Worm (Caenorhabditis elegans): ENCODE measurements around the gene smc-6.

The smc-6 gene

DNA sequence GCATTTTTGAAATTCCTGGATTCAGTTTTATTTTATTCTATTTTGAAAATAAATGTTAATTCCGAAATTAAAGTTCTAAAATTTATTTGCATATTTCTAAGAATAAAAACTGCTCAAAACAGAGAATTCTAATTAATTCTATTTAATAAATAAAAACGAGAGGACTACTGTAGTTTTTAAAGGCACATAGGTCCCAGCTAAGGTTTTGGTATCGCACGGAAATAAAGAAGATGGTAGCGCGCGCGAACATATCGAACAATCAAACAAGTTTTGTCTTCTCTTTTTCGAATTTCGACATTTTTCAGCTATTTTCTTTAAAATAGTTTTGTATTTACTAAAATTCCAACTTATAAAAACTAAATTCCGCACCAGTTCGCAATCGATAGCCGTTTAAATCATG is 655 bp upstream of the smc-6 start:
- no peak for TF ChIP-seq lim-6 (tag; optimal IDR thresholded peaks at IDR 0.05)
- no peak for TF ChIP-seq K09A11.1 (tag; optimal IDR thresholded peaks at IDR 0.05; ENCODE audit: insufficient read depth)
- no peak for TF ChIP-seq ceh-45 (GFP tag; IDR thresholded peaks at IDR 0.05)
- no peak for TF ChIP-seq fkh-10 (GFP tag; optimal IDR thresholded peaks at IDR 0.05)
- no peak for TF ChIP-seq T23F11.4 (GFP tag; optimal IDR thresholded peaks at IDR 0.05)
- no peak for TF ChIP-seq unc-55 (GFP tag; optimal IDR thresholded peaks at IDR 0.05)
- TF ChIP-seq elt-4 (tag; optimal IDR thresholded peaks at IDR 0.05), result no peak
- TF ChIP-seq tbx-7 (tag; optimal IDR thresholded peaks at IDR 0.05), result no peak
- no peak for TF ChIP-seq unc-86 (tag; optimal IDR thresholded peaks at IDR 0.05)
- TF ChIP-seq npax-4 (tag; optimal IDR thresholded peaks at IDR 0.05), result no peak
- no peak for TF ChIP-seq ztf-16 (tag; optimal IDR thresholded peaks at IDR 0.05)
- TF ChIP-seq hlh-6 (tag; optimal IDR thresholded peaks at IDR 0.05), result no peak
- no peak for TF ChIP-seq unc-42 (tag; optimal IDR thresholded peaks at IDR 0.05)
- TF ChIP-seq hlh-8 (tag; optimal IDR thresholded peaks at IDR 0.05), result no peak
- TF ChIP-seq rnt-1 (tag; optimal IDR thresholded peaks at IDR 0.05), result no peak
- TF ChIP-seq mec-3 (tag; optimal IDR thresholded peaks at IDR 0.05; ENCODE audit: borderline replicate concordance), result no peak
- TF ChIP-seq ref-2 (tag; optimal IDR thresholded peaks at IDR 0.05), result no peak
- TF ChIP-seq eyg-1 (tag; optimal IDR thresholded peaks at IDR 0.05), result no peak

DNA sequence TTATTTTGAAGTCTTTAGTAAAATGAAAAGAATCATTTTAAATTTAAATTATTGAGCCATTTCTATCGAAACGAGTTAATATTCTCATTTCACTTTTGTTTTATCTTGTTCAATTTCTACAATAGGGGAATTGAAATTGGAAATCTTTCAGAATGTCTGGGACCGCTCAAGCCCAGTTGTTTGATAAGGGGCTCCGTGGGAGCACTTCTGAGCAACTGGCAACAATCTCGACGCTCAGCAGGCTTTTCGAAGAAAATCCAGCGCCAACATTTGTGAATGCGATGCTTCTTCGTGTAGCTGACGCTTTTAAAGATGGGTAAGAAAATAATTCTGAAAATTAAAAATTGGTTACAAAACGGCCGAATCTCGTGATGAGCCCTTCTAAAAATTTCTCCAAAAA is 4.2 kb downstream of the smc-6 start, which contains the start of gene ints-7:
TSS of gene ints-7 (plus strand) at position 152 of the 400 bp plus-strand sequence.
- TF ChIP-seq pha-2 (tag; optimal IDR thresholded peaks at IDR 0.05) (no peak), dmd-4 (tag; optimal IDR thresholded peaks at IDR 0.05; ENCODE audit: borderline replicate concordance) (no peak), ceh-14 (tag; optimal IDR thresholded peaks at IDR 0.05) (no peak), ceh-34 (tag; optimal IDR thresholded peaks at IDR 0.05) (no peak), zip-5 (tag; optimal IDR thresholded peaks at IDR 0.05) (no peak), pros-1 (tag; optimal IDR thresholded peaks at IDR 0.05) (no peak), ahr-1 (tag; optimal IDR thresholded peaks at IDR 0.05) (no peak), ceh-6 (GFP tag; optimal IDR thresholded peaks at IDR 0.05) (no peak), fax-1 (tag; optimal IDR thresholded peaks at IDR 0.05) (no peak), ama-1 (optimal IDR thresholded peaks at IDR 0.05) (no peak), tbx-2 (tag; optimal IDR thresholded peaks at IDR 0.05) (no peak)

DNA sequence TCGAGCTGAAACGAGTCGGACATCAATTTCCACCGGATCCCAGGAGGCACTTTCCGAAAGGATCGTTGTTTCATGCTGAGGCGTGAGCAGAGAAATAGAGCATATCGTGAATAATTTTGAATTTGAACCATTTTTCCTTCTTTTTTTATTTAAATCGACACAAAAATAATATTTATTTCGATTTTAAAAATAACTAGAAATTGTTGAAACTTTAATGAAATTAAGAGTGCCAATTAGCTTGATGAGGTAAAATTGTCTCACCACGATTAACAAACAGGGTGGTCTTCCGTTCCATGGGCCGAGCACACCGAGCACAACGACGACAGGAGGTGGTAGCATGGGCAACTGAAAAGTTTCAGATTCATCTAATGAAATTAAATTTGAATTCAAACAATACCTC is 9.8 kb downstream of the smc-6 start:
- TF ChIP-seq lin-11 (tag; optimal IDR thresholded peaks at IDR 0.05), result no peak
- no peak for TF ChIP-seq unc-55 (GFP tag; optimal IDR thresholded peaks at IDR 0.05)
- TF ChIP-seq hlh-15 (tag; optimal IDR thresholded peaks at IDR 0.05), result no peak
- no peak for TF ChIP-seq hlh-6 (tag; optimal IDR thresholded peaks at IDR 0.05)
- TF ChIP-seq C08G9.2 (tag; optimal IDR thresholded peaks at IDR 0.05), result no peak

DNA sequence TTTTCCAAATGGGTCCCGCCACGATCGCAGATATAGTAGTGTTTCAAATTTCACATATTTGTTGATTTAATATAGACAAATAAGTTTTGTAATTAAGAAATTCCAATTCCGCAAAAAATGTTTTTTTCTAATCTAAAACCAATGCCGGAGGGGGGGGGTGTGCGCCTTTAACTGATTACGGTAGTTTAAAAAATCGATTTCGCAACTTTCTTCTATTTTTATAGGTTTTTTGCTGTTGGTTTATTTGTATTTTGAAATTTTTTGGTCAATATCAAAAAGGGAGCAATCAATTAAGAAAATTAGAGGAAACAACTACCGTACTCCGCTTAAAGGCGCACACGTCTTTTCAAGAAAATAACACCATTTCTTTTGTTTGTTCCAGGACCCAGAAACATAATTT is 13.0 kb downstream of the smc-6 start:
- no peak for TF ChIP-seq unc-86 (tag; optimal IDR thresholded peaks at IDR 0.05)
- no peak for TF ChIP-seq hlh-15 (tag; optimal IDR thresholded peaks at IDR 0.05)
- TF ChIP-seq hlh-8 (tag; optimal IDR thresholded peaks at IDR 0.05), result no peak
- no peak for TF ChIP-seq C38D4.7 (GFP tag; optimal IDR thresholded peaks at IDR 0.05)
- no peak for TF ChIP-seq ahr-1 (tag; optimal IDR thresholded peaks at IDR 0.05)

DNA sequence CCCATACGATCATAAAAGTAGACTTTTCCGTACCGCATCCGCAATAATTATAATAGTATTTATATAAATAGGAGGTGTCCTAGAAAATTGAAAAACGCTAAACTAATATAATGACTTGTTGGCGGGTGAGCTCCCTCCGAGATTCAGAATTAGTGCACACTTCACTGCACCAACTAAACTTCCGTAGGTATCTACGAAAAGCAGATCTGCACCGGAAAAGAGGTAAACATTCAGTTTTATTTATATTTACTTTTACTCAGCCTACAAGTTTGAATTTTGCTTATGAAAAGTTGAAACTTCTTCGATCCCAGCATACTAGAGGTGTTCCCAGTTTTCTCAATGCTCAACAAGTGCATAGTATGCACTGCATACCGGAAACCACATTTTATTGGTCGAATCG is 13.5 kb downstream of the smc-6 start, which contains the start of gene F07A11.1:
TSS of gene F07A11.1 (minus strand) at position 101 of the 400 bp plus-strand sequence.
- TF ChIP-seq unc-55 (GFP tag; optimal IDR thresholded peaks at IDR 0.05) (no peak), hlh-8 (tag; optimal IDR thresholded peaks at IDR 0.05) (no peak), dmd-4 (tag; optimal IDR thresholded peaks at IDR 0.05; ENCODE audit: borderline replicate concordance) (no peak), C38D4.7 (GFP tag; optimal IDR thresholded peaks at IDR 0.05) (no peak), mec-3 (tag; optimal IDR thresholded peaks at IDR 0.05; ENCODE audit: borderline replicate concordance) (no peak), syd-9 (tag; optimal IDR thresholded peaks at IDR 0.05) (no peak), ttx-3 (tag; optimal IDR thresholded peaks at IDR 0.05) (no peak), unc-86 (tag; optimal IDR thresholded peaks at IDR 0.05) (no peak), npax-4 (tag; optimal IDR thresholded peaks at IDR 0.05) (no peak), ceh-24 (tag; optimal IDR thresholded peaks at IDR 0.05) (no peak), sox-2 (GFP tag; IDR thresholded peaks at IDR 0.05) (no peak), hlh-15 (tag; optimal IDR thresholded peaks at IDR 0.05) (no peak), C08G9.2 (tag; optimal IDR thresholded peaks at IDR 0.05) (no peak), ceh-18 (tag; optimal IDR thresholded peaks at IDR 0.05) (no peak), eyg-1 (tag; optimal IDR thresholded peaks at IDR 0.05) (no peak), sdc-2 (tag; optimal IDR thresholded peaks at IDR 0.05) (no peak), zip-5 (tag; optimal IDR thresholded peaks at IDR 0.05) (no peak), ceh-45 (GFP tag; IDR thresholded peaks at IDR 0.05) (no peak), Y22D7AL.16 (tag; optimal IDR thresholded peaks at IDR 0.05) (no peak)
